Fruit fly (Drosophila melanogaster) whole organism, embryonic: ENCODE results near the gene CG9518.

ENCODE experiments used
- ATbp ChIP-seq: fragments of 200-800 bp; sonication (Bioruptor generic); optimal IDR thresholded peaks from 2 replicates; lab custom pipeline; 2017; ENCODE audit warnings: missing biosample characterization, mild to moderate bottlenecking, missing genetic modification characterization, missing genetic modification reagents
- CG10274 ChIP-seq: fragments of 200-800 bp; sonication (Bioruptor generic); optimal IDR thresholded peaks from 3 replicates; lab custom pipeline; 2017; ENCODE audit warnings: missing biosample characterization, mild to moderate bottlenecking, missing genetic modification characterization
- CG12769 ChIP-seq: fragments of 200-800 bp; sonication (Bioruptor generic); optimal IDR thresholded peaks from 2 replicates; lab custom pipeline; 2019; ENCODE audit warnings: missing biosample characterization, mild to moderate bottlenecking, missing genetic modification characterization, moderate library complexity
- CG17186 ChIP-seq: fragments of 200-800 bp; sonication (Bioruptor generic); optimal IDR thresholded peaks from 3 replicates; lab custom pipeline; 2017; ENCODE audit warnings: missing biosample characterization, missing genetic modification reagents, missing genetic modification characterization
- CG18599 ChIP-seq: fragments of 200-800 bp; sonication (Bioruptor generic); optimal IDR thresholded peaks from 3 replicates; lab custom pipeline; 2017; ENCODE audit warnings: missing biosample characterization, missing genetic modification characterization, mild to moderate bottlenecking, moderate library complexity, missing genetic modification reagents
- CG18764 ChIP-seq: fragments of 200-800 bp; sonication (Bioruptor generic); optimal IDR thresholded peaks from 3 replicates; lab custom pipeline; 2016; ENCODE audit warnings: missing biosample characterization, missing genetic modification characterization
- CG2199 ChIP-seq: fragments of 200-800 bp; sonication (Bioruptor generic); IDR thresholded peaks from 3 replicates; pipeline ENCODE4 v1.3.6; 2022; ENCODE audit warnings: missing biosample characterization, missing genetic modification characterization
- CG2712 ChIP-seq: fragments of 200-800 bp; optimal IDR thresholded peaks from 3 replicates; lab custom pipeline; 2019; ENCODE audit warnings: missing biosample characterization, mild to moderate bottlenecking, missing genetic modification characterization, moderate library complexity
- CG2875 ChIP-seq: fragments of 200-800 bp; sonication (Bioruptor generic); optimal IDR thresholded peaks from 2 replicates; lab custom pipeline; 2017; ENCODE audit warnings: missing biosample characterization, mild to moderate bottlenecking, missing genetic modification characterization, missing genetic modification reagents
- CG2889 ChIP-seq: fragments of 200-800 bp; sonication (Bioruptor generic); IDR thresholded peaks from 3 replicates; pipeline ENCODE4 v1.3.6; 2022; ENCODE audit warnings: missing biosample characterization, missing genetic modification characterization
- CG30403 ChIP-seq: fragments of 200-800 bp; sonication (Bioruptor generic); optimal IDR thresholded peaks from 3 replicates; lab custom pipeline; 2016; ENCODE audit warnings: missing biosample characterization, missing genetic modification characterization
- CG3163 ChIP-seq: fragments of 200-800 bp; sonication (Bioruptor generic); optimal IDR thresholded peaks from 3 replicates; lab custom pipeline; 2016; ENCODE audit warnings: missing biosample characterization, missing genetic modification characterization
- CG32767 ChIP-seq: fragments of 200-800 bp; sonication (Bioruptor generic); IDR thresholded peaks from 2 replicates; pipeline ENCODE4 v1.3.6; 2022; ENCODE audit warnings: missing biosample characterization, missing genetic modification characterization
- CG5180 ChIP-seq: fragments of 200-800 bp; sonication (Bioruptor generic); optimal IDR thresholded peaks from 3 replicates; lab custom pipeline; 2017; ENCODE audit warnings: missing biosample characterization, missing genetic modification characterization, mild to moderate bottlenecking, moderate library complexity, missing genetic modification reagents
- CG5245 ChIP-seq: fragments of 200-800 bp; sonication (Bioruptor generic); optimal IDR thresholded peaks from 3 replicates; lab custom pipeline; 2016; ENCODE audit warnings: missing biosample characterization, missing genetic modification characterization
- CG6272 ChIP-seq: fragments of 200-800 bp; sonication (Bioruptor generic); IDR thresholded peaks from 2 replicates; pipeline ENCODE4 v1.3.6; 2022; ENCODE audit warnings: missing biosample characterization, missing genetic modification characterization
- CG6765 ChIP-seq: fragments of 200-800 bp; sonication (Bioruptor generic); optimal IDR thresholded peaks from 3 replicates; lab custom pipeline; 2017; ENCODE audit warnings: missing biosample characterization, mild to moderate bottlenecking, missing genetic modification characterization
- CG6791 ChIP-seq: fragments of 200-800 bp; sonication (Bioruptor generic); IDR thresholded peaks from 3 replicates; pipeline ENCODE4 v1.3.6; 2022; ENCODE audit warnings: missing biosample characterization, missing genetic modification characterization; ENCODE audit not compliant: partially characterized antibody
- CG8359 ChIP-seq: fragments of 200-800 bp; sonication (Bioruptor generic); optimal IDR thresholded peaks from 2 replicates; lab custom pipeline; 2017; ENCODE audit warnings: missing biosample characterization, mild to moderate bottlenecking, missing genetic modification characterization, borderline replicate concordance
- CG8765 ChIP-seq: fragments of 200-800 bp; sonication (Bioruptor generic); IDR thresholded peaks from 2 replicates; pipeline ENCODE4 v1.3.6; 2022; ENCODE audit warnings: missing biosample characterization, missing genetic modification characterization
- CG8944 ChIP-seq: fragments of 200-800 bp; sonication (Bioruptor generic); optimal IDR thresholded peaks from 3 replicates; lab custom pipeline; 2016; ENCODE audit warnings: missing biosample characterization, missing genetic modification characterization
- Dip3 ChIP-seq: fragments of 200-800 bp; sonication (Bioruptor generic); optimal IDR thresholded peaks from 3 replicates; lab custom pipeline; 2016; ENCODE audit warnings: missing biosample characterization, missing genetic modification characterization
- Dll ChIP-seq: fragments of 200-800 bp; sonication (Bioruptor generic); IDR thresholded peaks from 4 replicates; pipeline ENCODE4 v1.3.6; 2022; ENCODE audit warnings: missing biosample characterization, missing genetic modification characterization; ENCODE audit not compliant: partially characterized antibody
- Fer1 ChIP-seq: fragments of 200-800 bp; sonication (Bioruptor generic); optimal IDR thresholded peaks from 2 replicates; lab custom pipeline; 2017; ENCODE audit warnings: missing biosample characterization, mild to moderate bottlenecking, missing genetic modification characterization
- Fer3 ChIP-seq: fragments of 200-800 bp; sonication (Bioruptor generic); optimal IDR thresholded peaks from 2 replicates; lab custom pipeline; 2018; ENCODE audit warnings: missing biosample characterization, mild to moderate bottlenecking, missing genetic modification characterization, moderate library complexity
- HLH3B ChIP-seq: fragments of 200-800 bp; sonication (Bioruptor generic); IDR thresholded peaks from 2 replicates; pipeline ENCODE4 v1.3.6; 2022; ENCODE audit warnings: missing biosample characterization, missing genetic modification characterization
- Hsf ChIP-seq: fragments of 200-800 bp; sonication (Bioruptor generic); optimal IDR thresholded peaks from 3 replicates; lab custom pipeline; 2016; ENCODE audit warnings: missing biosample characterization, missing genetic modification characterization
- MESR4 ChIP-seq: fragments of 200-800 bp; sonication (Bioruptor generic); optimal IDR thresholded peaks from 2 replicates; lab custom pipeline; 2018; ENCODE audit warnings: missing biosample characterization, mild to moderate bottlenecking, missing genetic modification characterization, moderate library complexity
- Meics ChIP-seq: fragments of 200-800 bp; sonication (Bioruptor generic); optimal IDR thresholded peaks from 2 replicates; lab custom pipeline; 2017; ENCODE audit warnings: missing biosample characterization, mild to moderate bottlenecking, missing genetic modification characterization
- Sin3A ChIP-seq: fragments of >200 bp; optimal IDR thresholded peaks from 2 replicates; lab custom pipeline; 2018
- Sox100B ChIP-seq: fragments of 200-800 bp; sonication (Bioruptor generic); optimal IDR thresholded peaks from 3 replicates; lab custom pipeline; 2018; ENCODE audit warnings: missing biosample characterization, mild to moderate bottlenecking, missing genetic modification characterization
- Sox102F ChIP-seq: fragments of 200-800 bp; sonication (Bioruptor generic); optimal IDR thresholded peaks from 2 replicates; lab custom pipeline; 2018; ENCODE audit warnings: missing biosample characterization, mild to moderate bottlenecking, missing genetic modification characterization, moderate library complexity
- TFAM ChIP-seq: fragments of 200-800 bp; sonication (Bioruptor generic); optimal IDR thresholded peaks from 2 replicates; lab custom pipeline; 2017; ENCODE audit warnings: missing biosample characterization, missing genetic modification characterization, inconsistent platforms
- Xbp1 ChIP-seq: fragments of 200-800 bp; sonication (Bioruptor generic); optimal IDR thresholded peaks from 3 replicates; lab custom pipeline; 2016; ENCODE audit warnings: missing biosample characterization, mild to moderate bottlenecking, missing genetic modification characterization
- bcd ChIP-seq: fragments of 200-800 bp; sonication (Bioruptor generic); optimal IDR thresholded peaks from 2 replicates; lab custom pipeline; 2017; ENCODE audit warnings: missing biosample characterization, mild to moderate bottlenecking, missing genetic modification characterization
- bigmax ChIP-seq: fragments of 200-800 bp; sonication (Bioruptor generic); optimal IDR thresholded peaks from 2 replicates; lab custom pipeline; 2018; ENCODE audit warnings: missing biosample characterization, mild to moderate bottlenecking, missing genetic modification characterization
- br ChIP-seq: fragments of >200 bp; optimal IDR thresholded peaks from 2 replicates; lab custom pipeline; 2017
- corto ChIP-seq: fragments of 200-800 bp; sonication (Bioruptor generic); optimal IDR thresholded peaks from 2 replicates; lab custom pipeline; 2016; ENCODE audit warnings: missing biosample characterization, mild to moderate bottlenecking, missing genetic modification characterization, moderate library complexity
- disco-r ChIP-seq: fragments of 200-800 bp; sonication (Bioruptor generic); optimal IDR thresholded peaks from 2 replicates; lab custom pipeline; 2016; ENCODE audit warnings: missing biosample characterization, missing genetic modification characterization
- fd64A ChIP-seq: fragments of 200-800 bp; sonication (Bioruptor generic); optimal IDR thresholded peaks from 3 replicates; lab custom pipeline; 2018; ENCODE audit warnings: missing biosample characterization, mild to moderate bottlenecking, missing genetic modification characterization
- gsb-n ChIP-seq: fragments of 200-800 bp; sonication (Bioruptor generic); optimal IDR thresholded peaks from 3 replicates; lab custom pipeline; 2018; ENCODE audit warnings: missing biosample characterization, mild to moderate bottlenecking, missing genetic modification characterization
- gt ChIP-seq: fragments of 200-800 bp; sonication (Bioruptor generic); IDR thresholded peaks from 2 replicates; pipeline ENCODE4 v1.3.6; 2022; ENCODE audit warnings: missing biosample characterization, missing genetic modification characterization
- mld ChIP-seq: fragments of 200-800 bp; sonication (Bioruptor generic); IDR thresholded peaks from 3 replicates; pipeline ENCODE4 v1.3.6; 2022; ENCODE audit warnings: missing biosample characterization, missing genetic modification characterization; ENCODE audit not compliant: partially characterized antibody
- ro ChIP-seq: fragments of 200-800 bp; sonication (Bioruptor generic); IDR thresholded peaks from 2 replicates; pipeline ENCODE4 v1.3.6; 2022; ENCODE audit warnings: missing biosample characterization, missing genetic modification characterization
- row ChIP-seq: fragments of 200-800 bp; sonication (Bioruptor generic); IDR thresholded peaks from 3 replicates; pipeline ENCODE4 v1.3.6; 2022; ENCODE audit warnings: missing biosample characterization, missing genetic modification characterization
- schlank ChIP-seq: fragments of 200-800 bp; sonication (Bioruptor generic); optimal IDR thresholded peaks from 2 replicates; lab custom pipeline; 2018; ENCODE audit warnings: missing biosample characterization, mild to moderate bottlenecking, missing genetic modification characterization
- sd ChIP-seq: fragments of 200-800 bp; sonication (Bioruptor generic); optimal IDR thresholded peaks from 3 replicates; lab custom pipeline; 2018; ENCODE audit warnings: missing biosample characterization, mild to moderate bottlenecking, missing genetic modification characterization, moderate library complexity
- so ChIP-seq: fragments of 200-800 bp; sonication (Bioruptor generic); IDR thresholded peaks from 3 replicates; pipeline ENCODE4 v1.3.6; 2022; ENCODE audit warnings: missing biosample characterization, missing genetic modification characterization
- tio ChIP-seq: fragments of 200-800 bp; sonication (Bioruptor generic); optimal IDR thresholded peaks from 2 replicates; lab custom pipeline; 2017; ENCODE audit warnings: missing biosample characterization, missing genetic modification characterization, inconsistent platforms
- usp ChIP-seq: fragments of >200 bp; optimal IDR thresholded peaks from 2 replicates; lab custom pipeline; 2017; ENCODE audit warnings: missing biosample characterization, missing genetic modification characterization
- vnd ChIP-seq: fragments of 200-800 bp; sonication (Bioruptor generic); IDR thresholded peaks from 3 replicates; pipeline ENCODE4 v1.3.6; 2022; ENCODE audit warnings: missing biosample characterization, missing genetic modification characterization; ENCODE audit not compliant: partially characterized antibody

The CG9518 gene

dm6 chrX:14839047-14839446, 31.9 kb downstream of the CG9518 start, which contains the start of the genes CG32590 and Flo2 (continued):
- TF ChIP-seq TFAM (GFP tag; lab: Kevin White, UChicago) (no peak), Meics (GFP tag; lab: Kevin White, UChicago) (peak; percentile 51), bcd (GFP tag; lab: Kevin White, UChicago) (peak; percentile 34), MESR4 (peak; percentile 25), Fer1 (GFP tag; lab: Kevin White, UChicago) (peak; percentile 42), CG6765 (no peak), CG10274 (no peak), CG5245 (GFP tag; lab: Kevin White, UChicago) (peak; percentile 48), CG17186 (GFP tag; lab: Kevin White, UChicago) (peak; percentile 12), CG8944 (GFP tag; lab: Kevin White, UChicago) (peak; percentile 57), usp (GFP tag; lab: Kevin White, UChicago) (no peak), CG6272 (GFP tag; lab: Robert Waterston, UW) (peak; percentile 83), CG30403 (GFP tag; lab: Kevin White, UChicago) (peak; percentile 84), schlank (no peak), CG2875 (GFP tag; lab: Kevin White, UChicago) (no peak), vnd (GFP tag; lab: Robert Waterston, UW) (peak; percentile 98), row (GFP tag; lab: Robert Waterston, UW) (peak; percentile 89), CG2889 (GFP tag; lab: Robert Waterston, UW) (peak; percentile 69; the same call in 2 of the 3 replicates), disco-r (GFP tag; lab: Kevin White, UChicago) (peak; percentile 19), CG2712 (tag; lab: Kevin White, UChicago) (peak; percentile 80), HLH3B (GFP tag; lab: Robert Waterston, UW) (peak; percentile 71), CG8765 (GFP tag; lab: Robert Waterston, UW) (peak; percentile 79), br (lab: Kevin White, UChicago) (no peak), ATbp (GFP tag; lab: Kevin White, UChicago) (no peak), so (GFP tag; lab: Robert Waterston, UW) (peak; percentile 67; the same call in 2 of the 3 replicates), gt (GFP tag; lab: Robert Waterston, UW) (peak; percentile 66), mld (GFP tag; lab: Robert Waterston, UW) (peak; percentile 96), Dll (peak; percentile 98), fd64A (no peak), CG8359 (GFP tag; lab: Kevin White, UChicago) (no peak), Sox100B (GFP tag; lab: Kevin White, UChicago) (peak; percentile 10), corto (peak; percentile 38), CG6791 (GFP tag; lab: Robert Waterston, UW) (peak; percentile 94), ro (GFP tag; lab: Robert Waterston, UW) (peak; percentile 42; the same call in 1 of the 2 replicates), Xbp1 (peak; percentile 80), bigmax (GFP tag; lab: Kevin White, UChicago) (no peak), Sin3A (lab: Kevin White, UChicago) (peak; percentile 81), CG18599 (GFP tag; lab: Kevin White, UChicago) (peak; percentile 74), gsb-n (tag; lab: Kevin White, UChicago) (peak; percentile 44), Sox102F (GFP tag; lab: Kevin White, UChicago) (peak; percentile 77), Fer3 (tag; lab: Kevin White, UChicago) (peak; percentile 69), Dip3 (GFP tag; lab: Kevin White, UChicago) (peak; percentile 76), CG32767 (GFP tag; lab: Robert Waterston, UW) (peak; percentile 63; the same call in 1 of the 2 replicates), CG18764 (peak; percentile 56), CG3163 (GFP tag; lab: Kevin White, UChicago) (no peak), Hsf (GFP tag; lab: Kevin White, UChicago) (peak; percentile 80), CG12769 (tag; lab: Kevin White, UChicago) (no peak), CG5180 (GFP tag; lab: Kevin White, UChicago) (no peak), CG2199 (GFP tag; lab: Robert Waterston, UW) (peak; percentile 40; the same call in 1 of the 3 replicates), sd (tag; lab: Kevin White, UChicago) (no peak), tio (GFP tag; lab: Kevin White, UChicago) (no peak)
